Fruit fly (Drosophila melanogaster): Measurements from ENCODE around the gene CG16984.

The CG16984 gene

dm6 chr3L:2595481-2595880 lies at the start of gene CG16984:
Gene CG16984, plus strand, starts transcription at chr3L:2595781.
- TF ChIP-seq usp (GFP tag; optimal IDR thresholded peaks at IDR 0.05) (no peak), CG8478 (optimal IDR thresholded peaks at IDR 0.05) (no peak), pan (optimal IDR thresholded peaks at IDR 0.05) (no peak), EcR (GFP tag; optimal IDR thresholded peaks at IDR 0.05) (no peak), psq (optimal IDR thresholded peaks at IDR 0.05) (no peak), Dll (optimal IDR thresholded peaks at IDR 0.05) (no peak)

DNA sequence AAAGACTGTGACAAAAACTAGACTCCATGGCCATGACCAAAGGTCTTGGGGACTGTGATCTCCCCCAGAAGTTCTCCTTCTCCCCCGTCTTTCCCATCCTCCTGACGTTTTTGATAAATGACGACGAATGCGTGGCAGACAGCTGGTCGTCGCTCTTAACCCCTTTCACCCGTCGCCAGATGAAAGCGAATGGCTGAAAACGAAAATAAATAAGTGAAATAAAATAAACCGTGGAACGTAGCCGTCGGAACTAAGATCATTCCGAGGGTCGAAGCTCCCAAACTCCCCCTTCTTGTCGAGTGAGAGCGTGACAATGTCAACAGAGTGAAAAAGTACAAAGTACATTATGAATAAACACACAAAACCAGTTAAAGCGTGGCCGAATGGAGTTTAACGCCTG lies 49.7 kb upstream of the CG16984 start:
- TF ChIP-seq CG8478 (optimal IDR thresholded peaks at IDR 0.05) (no peak), Dll (optimal IDR thresholded peaks at IDR 0.05) (no peak), usp (GFP tag; optimal IDR thresholded peaks at IDR 0.05) (no peak), psq (optimal IDR thresholded peaks at IDR 0.05) (no peak), EcR (GFP tag; optimal IDR thresholded peaks at IDR 0.05) (no peak), pan (optimal IDR thresholded peaks at IDR 0.05) (no peak)

DNA sequence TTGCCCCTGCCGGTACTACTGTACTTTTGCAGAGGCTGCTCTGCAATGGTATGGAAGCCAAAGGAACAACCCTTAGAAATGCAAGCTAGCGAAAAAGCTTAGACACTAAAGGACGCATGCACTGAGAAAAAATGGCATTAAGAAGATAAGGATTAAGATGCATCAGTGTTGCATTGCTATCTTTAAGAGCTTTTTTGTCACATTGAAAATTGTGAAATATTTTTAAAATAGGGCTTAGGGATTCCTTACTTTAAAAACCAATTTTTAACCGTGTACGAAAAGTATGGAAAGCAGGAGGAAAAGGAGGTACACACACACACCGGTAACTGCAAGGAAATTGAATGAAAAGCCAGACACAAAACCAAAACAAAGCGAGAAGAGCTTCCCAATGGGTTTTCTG lies 46.6 kb upstream of the CG16984 start:
- no peak for TF ChIP-seq psq (optimal IDR thresholded peaks at IDR 0.05)
- no peak for TF ChIP-seq usp (GFP tag; optimal IDR thresholded peaks at IDR 0.05)
- TF ChIP-seq CG8478 (optimal IDR thresholded peaks at IDR 0.05), result no peak
- TF ChIP-seq pan (optimal IDR thresholded peaks at IDR 0.05), result no peak
- no peak for TF ChIP-seq EcR (GFP tag; optimal IDR thresholded peaks at IDR 0.05)
- TF ChIP-seq Dll (optimal IDR thresholded peaks at IDR 0.05), result no peak

DNA sequence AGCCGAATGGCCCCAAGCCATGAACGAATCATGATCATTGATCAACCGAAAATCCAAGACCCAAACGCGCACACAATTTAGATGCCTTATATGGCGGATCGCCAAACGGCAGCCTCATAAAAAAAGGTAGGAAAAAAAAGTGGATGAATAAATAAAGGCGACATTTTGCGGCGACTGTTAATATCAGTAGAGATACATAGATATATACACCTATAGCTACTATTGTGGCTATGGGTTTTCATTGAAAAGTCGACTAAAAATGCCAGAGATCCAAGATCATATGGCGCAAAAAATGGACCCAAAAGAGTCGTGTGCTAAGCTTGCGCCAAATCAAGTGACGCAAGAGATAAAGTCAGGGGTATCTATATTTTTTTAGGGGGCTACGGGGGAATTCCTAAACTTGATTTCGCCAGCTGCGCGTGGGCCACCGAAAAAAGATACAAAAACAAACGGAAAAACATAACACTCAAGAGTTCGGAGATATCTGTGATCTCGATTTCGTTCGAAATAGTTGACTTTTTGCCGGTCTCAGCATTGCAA lies 44.4 kb upstream of the CG16984 start:
- TF ChIP-seq CG8478 (optimal IDR thresholded peaks at IDR 0.05), result no peak
- TF ChIP-seq usp (GFP tag; optimal IDR thresholded peaks at IDR 0.05), result no peak
- no peak for TF ChIP-seq EcR (GFP tag; optimal IDR thresholded peaks at IDR 0.05)
- TF ChIP-seq Dll (optimal IDR thresholded peaks at IDR 0.05), result no peak
- no peak for TF ChIP-seq psq (optimal IDR thresholded peaks at IDR 0.05)
- TF ChIP-seq pan (optimal IDR thresholded peaks at IDR 0.05), result no peak

dm6 chr3L:2552116-2552843 lies 43.3 kb upstream of the CG16984 start:
- no peak for TF ChIP-seq pan (optimal IDR thresholded peaks at IDR 0.05)
- TF ChIP-seq psq (optimal IDR thresholded peaks at IDR 0.05), result no peak
- no peak for TF ChIP-seq usp (GFP tag; optimal IDR thresholded peaks at IDR 0.05)
- TF ChIP-seq CG8478 (optimal IDR thresholded peaks at IDR 0.05), result no peak
- no peak for TF ChIP-seq EcR (GFP tag; optimal IDR thresholded peaks at IDR 0.05)
- TF ChIP-seq Dll (optimal IDR thresholded peaks at IDR 0.05), result no peak

- TF ChIP-seq Dll (optimal IDR thresholded peaks at IDR 0.05) (no peak), pan (optimal IDR thresholded peaks at IDR 0.05) (peak; percentile 47)
Observed at dm6 chr3L:2552844-2553839, 42.4 kb upstream of the CG16984 start.

DNA sequence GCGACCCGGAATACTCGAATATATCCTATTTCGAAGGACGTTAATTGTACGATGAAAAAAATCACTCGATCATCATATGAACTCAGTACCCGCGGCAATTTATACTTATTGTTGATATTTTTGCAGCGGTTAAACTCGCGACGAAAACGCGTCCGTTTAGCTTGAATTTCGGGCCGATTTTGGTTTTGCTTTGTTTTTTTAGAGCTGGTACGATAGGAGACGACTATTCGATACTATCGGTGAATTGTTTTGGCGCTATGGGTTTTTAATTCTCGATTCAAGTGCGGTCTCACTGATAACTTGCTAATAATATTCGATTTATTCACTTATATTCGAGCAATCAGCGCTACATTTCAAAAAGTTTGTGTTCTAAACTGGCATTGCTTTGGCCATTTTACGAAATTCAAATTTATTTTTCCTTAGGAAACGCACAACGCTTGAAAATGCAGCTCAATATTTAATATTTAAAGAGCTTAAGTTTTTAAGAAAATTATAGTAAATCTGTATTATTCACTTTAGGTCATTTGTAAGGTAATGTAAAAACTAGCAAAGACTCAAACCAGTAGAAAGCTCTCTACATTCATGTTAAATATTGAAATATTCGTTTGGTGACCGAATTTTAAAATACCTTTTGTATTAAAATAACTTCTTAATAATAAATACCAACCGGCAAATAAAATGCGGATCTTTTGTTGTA lies 41.3 kb upstream of the CG16984 start, which contains the start of gene Spn:
Spn (minus strand) TSS at position 175 of the 697 bp plus-strand sequence.
- TF ChIP-seq EcR (GFP tag; optimal IDR thresholded peaks at IDR 0.05) (no peak), psq (optimal IDR thresholded peaks at IDR 0.05) (no peak), pan (optimal IDR thresholded peaks at IDR 0.05) (no peak), CG8478 (optimal IDR thresholded peaks at IDR 0.05) (no peak), usp (GFP tag; optimal IDR thresholded peaks at IDR 0.05) (no peak), Dll (optimal IDR thresholded peaks at IDR 0.05) (no peak)

- TF ChIP-seq CG8478 (optimal IDR thresholded peaks at IDR 0.05) (no peak), EcR (GFP tag; optimal IDR thresholded peaks at IDR 0.05) (no peak)
Observed at dm6 chr3L:2555670-2556069, 39.9 kb upstream of the CG16984 start.

dm6 chr3L:2566029-2566428 lies 29.6 kb upstream of the CG16984 start:
- TF ChIP-seq psq (optimal IDR thresholded peaks at IDR 0.05) (no peak), CG8478 (optimal IDR thresholded peaks at IDR 0.05) (no peak), EcR (GFP tag; optimal IDR thresholded peaks at IDR 0.05) (no peak), pan (optimal IDR thresholded peaks at IDR 0.05) (no peak), usp (GFP tag; optimal IDR thresholded peaks at IDR 0.05) (no peak), Dll (optimal IDR thresholded peaks at IDR 0.05) (no peak)

- no peak for TF ChIP-seq Dll (optimal IDR thresholded peaks at IDR 0.05)
- no peak for TF ChIP-seq EcR (GFP tag; optimal IDR thresholded peaks at IDR 0.05)
- TF ChIP-seq pan (optimal IDR thresholded peaks at IDR 0.05), result no peak
- TF ChIP-seq psq (optimal IDR thresholded peaks at IDR 0.05), result no peak
- TF ChIP-seq usp (GFP tag; optimal IDR thresholded peaks at IDR 0.05), result no peak
- TF ChIP-seq CG8478 (optimal IDR thresholded peaks at IDR 0.05), result no peak
Observed at dm6 chr3L:2567050-2567609, 28.5 kb upstream of the CG16984 start.

DNA sequence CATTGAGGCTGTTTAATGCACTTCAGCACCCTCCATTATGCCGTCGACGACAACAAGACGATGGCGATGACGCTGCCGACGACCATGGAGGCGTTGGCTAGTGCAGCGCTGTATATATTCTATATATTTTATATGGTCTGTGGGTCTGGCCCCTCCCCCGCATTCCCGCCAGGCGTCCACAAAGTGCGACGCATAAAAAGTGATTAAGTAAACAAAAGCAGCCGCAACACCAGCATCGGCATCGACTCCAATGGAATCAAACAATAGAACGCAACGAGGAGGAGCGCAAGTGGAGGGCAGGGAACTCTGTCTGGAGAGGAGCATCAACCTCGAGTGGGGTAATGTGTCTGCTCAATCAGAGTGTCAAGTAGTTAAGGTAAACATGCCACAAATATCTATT lies 27.3 kb upstream of the CG16984 start:
- TF ChIP-seq CG8478 (optimal IDR thresholded peaks at IDR 0.05) (no peak), EcR (GFP tag; optimal IDR thresholded peaks at IDR 0.05) (peak in 1 of 2 experiments; percentile 80), pan (optimal IDR thresholded peaks at IDR 0.05) (no peak)

All from whole organism.